Worm (Caenorhabditis elegans): ENCODE results near the gene sre-14.
A peak's percentile ranks its signal among the peaks of the same experiment; 100 is the strongest.

- TF ChIP-seq elt-3 (tag; optimal IDR thresholded peaks at IDR 0.05) (peak in 1 of 6 experiments; percentile 59), nhr-11 (tag; optimal IDR thresholded peaks at IDR 0.05) (no peak), nhr-237 (tag; optimal IDR thresholded peaks at IDR 0.05) (no peak), unc-130 (tag; optimal IDR thresholded peaks at IDR 0.05) (no peak), ztf-11 (tag; optimal IDR thresholded peaks at IDR 0.05) (no peak), C04F5.9 (tag; optimal IDR thresholded peaks at IDR 0.05) (no peak), mep-1 (tag; optimal IDR thresholded peaks at IDR 0.05) (peak; percentile 3), zag-1 (tag; optimal IDR thresholded peaks at IDR 0.05) (no peak), lsy-2 (tag; optimal IDR thresholded peaks at IDR 0.05) (no peak), nhr-47 (tag; optimal IDR thresholded peaks at IDR 0.05) (no peak)
Measured at ce11 chrIV:12217142-12217541, 44.1 kb downstream of the sre-14 start.
